Worm (Caenorhabditis elegans): ENCODE results near the gene arl-5.
A peak's percentile ranks its signal among the peaks of the same experiment; 100 is the strongest.

The arl-5 gene

ce11 chrIII:9827163-9827951, 4.3 kb downstream of the arl-5 start, which contains the start of the genes ZK632.10 and ZK632.11 (continued):
- TF ChIP-seq aha-1 (tag; optimal IDR thresholded peaks at IDR 0.05) = no peak
- no peak for TF ChIP-seq fkh-10 (GFP tag; optimal IDR thresholded peaks at IDR 0.05)
- TF ChIP-seq fkh-4 (tag; optimal IDR thresholded peaks at IDR 0.05; ENCODE audit: borderline replicate concordance) = no peak
- TF ChIP-seq dsc-1 (tag; optimal IDR thresholded peaks at IDR 0.05) = no peak
- TF ChIP-seq blmp-1 (tag; optimal IDR thresholded peaks at IDR 0.05) = peak; percentile 70
- no peak for TF ChIP-seq lin-39 (tag; optimal IDR thresholded peaks at IDR 0.05)
- TF ChIP-seq ztf-4 (tag; optimal IDR thresholded peaks at IDR 0.05) = no peak
- TF ChIP-seq snu-23 (GFP tag; optimal IDR thresholded peaks at IDR 0.05) = peak; percentile 46
- no peak for TF ChIP-seq tlp-1 (tag; optimal IDR thresholded peaks at IDR 0.05)
- no peak for TF ChIP-seq hpl-2 (GFP tag; optimal IDR thresholded peaks at IDR 0.05)
- TF ChIP-seq egl-13 (tag; optimal IDR thresholded peaks at IDR 0.05) = no peak
- no peak for TF ChIP-seq lir-3 (tag; optimal IDR thresholded peaks at IDR 0.05; ENCODE audit: poor library complexity)
- TF ChIP-seq C04F5.9 (tag; optimal IDR thresholded peaks at IDR 0.05) = peak; percentile 3
- TF ChIP-seq xbp-1 (tag; optimal IDR thresholded peaks at IDR 0.05) = no peak
- no peak for TF ChIP-seq sptf-1 (tag; optimal IDR thresholded peaks at IDR 0.05)
- no peak for TF ChIP-seq unc-62 (GFP tag; optimal IDR thresholded peaks at IDR 0.05)
- TF ChIP-seq fos-1 (tag; optimal IDR thresholded peaks at IDR 0.05) = no peak
- peak; percentile 81 for TF ChIP-seq skn-1 (tag; optimal IDR thresholded peaks at IDR 0.05)
- no peak for TF ChIP-seq ceh-88 (GFP tag; IDR thresholded peaks at IDR 0.05)
- no peak for TF ChIP-seq ceh-90 (tag; optimal IDR thresholded peaks at IDR 0.05)
- peak; percentile 61 to 70 for TF ChIP-seq lin-35 (GFP tag; optimal IDR thresholded peaks at IDR 0.05)
- peak; percentile 28 for TF ChIP-seq swsn-7 (tag; optimal IDR thresholded peaks at IDR 0.05)
- TF ChIP-seq lin-14 (GFP tag; optimal IDR thresholded peaks at IDR 0.05) = peak; percentile 46
- no peak for TF ChIP-seq hlh-17 (GFP tag; optimal IDR thresholded peaks at IDR 0.05; ENCODE audit: borderline replicate concordance)
- TF ChIP-seq nhr-28 (tag; optimal IDR thresholded peaks at IDR 0.05) = no peak
- TF ChIP-seq efl-1 (optimal IDR thresholded peaks at IDR 0.05) = peak; percentile 47 to 48
- TF ChIP-seq efl-1 (GFP tag; optimal IDR thresholded peaks at IDR 0.05 in 1 of 2) = peak in 1 of 2 experiments; percentile 59
- peak; percentile 2 for TF ChIP-seq nhr-77 (tag; optimal IDR thresholded peaks at IDR 0.05)
- TF ChIP-seq C16A3.4 (tag; optimal IDR thresholded peaks at IDR 0.05) = peak; percentile 55
- no peak for TF ChIP-seq egl-27 (tag; optimal IDR thresholded peaks at IDR 0.05)
- no peak for TF ChIP-seq nhr-76 (tag; optimal IDR thresholded peaks at IDR 0.05)
- no peak for TF ChIP-seq vab-15 (tag; optimal IDR thresholded peaks at IDR 0.05)
- TF ChIP-seq sup-37 (GFP tag; optimal IDR thresholded peaks at IDR 0.05) = no peak
- peak; percentile 47 for TF ChIP-seq lin-13 (GFP tag; optimal IDR thresholded peaks at IDR 0.05)
- no peak for TF ChIP-seq C34B4.2 (tag; optimal IDR thresholded peaks at IDR 0.05)
- peak; percentile 26 to 76 (median 44) for TF ChIP-seq dpl-1 (GFP tag; optimal IDR thresholded peaks at IDR 0.05)
- no peak for TF ChIP-seq elt-2 (tag; optimal IDR thresholded peaks at IDR 0.05)
- TF ChIP-seq isw-1 (GFP tag; IDR thresholded peaks at IDR 0.05) = peak; percentile 16; the same call in 1 of the 2 replicates
- no peak for TF ChIP-seq ceh-8 (GFP tag; optimal IDR thresholded peaks at IDR 0.05)
- TF ChIP-seq lin-15B (tag; optimal IDR thresholded peaks at IDR 0.05) = peak; percentile 15
- TF ChIP-seq rnt-1 (tag; optimal IDR thresholded peaks at IDR 0.05) = peak; percentile 55
- no peak for TF ChIP-seq nhr-11 (tag; optimal IDR thresholded peaks at IDR 0.05)

DNA sequence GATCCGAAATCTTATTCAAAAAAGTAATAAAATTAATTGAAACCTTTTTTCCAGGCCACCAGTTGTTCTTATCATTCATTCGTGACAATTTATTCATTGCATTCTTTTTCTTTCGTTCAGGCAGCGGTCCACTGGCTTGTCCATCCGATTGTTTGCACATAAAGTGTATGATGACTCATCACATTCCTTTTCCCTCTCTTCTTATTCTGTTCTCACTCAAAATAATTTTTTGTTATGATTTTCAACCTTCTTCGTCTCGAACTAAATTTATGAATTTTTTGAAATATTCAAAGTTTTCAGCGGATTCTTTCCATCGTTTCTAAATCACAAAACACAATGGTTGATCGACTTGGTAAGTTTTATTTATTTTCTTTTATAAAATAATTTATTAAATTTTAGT, 7.5 kb downstream of the arl-5 start, which contains the start of gene ZK632.12:
Gene ZK632.12, plus strand, starts transcription at position 301 of the 400 bp plus-strand sequence.
- no peak for TF ChIP-seq ces-1 (GFP tag; optimal IDR thresholded peaks at IDR 0.05)
- no peak for TF ChIP-seq hlh-4 (tag; optimal IDR thresholded peaks at IDR 0.05)
- TF ChIP-seq efl-3 (GFP tag; optimal IDR thresholded peaks at IDR 0.05) = no peak
- no peak for TF ChIP-seq ztf-11 (tag; optimal IDR thresholded peaks at IDR 0.05)
- no peak for TF ChIP-seq nhr-237 (tag; optimal IDR thresholded peaks at IDR 0.05)
